Worm (Caenorhabditis elegans): ENCODE measurements around the gene F56B3.6.

F56B3.6 gene

ce11 chrIV:773580-773979 is 14.3 kb upstream of the F56B3.6 start:
- TF ChIP-seq nhr-77 (tag; optimal IDR thresholded peaks at IDR 0.05) = no peak

- TF ChIP-seq nhr-129 (tag; optimal IDR thresholded peaks at IDR 0.05) (no peak), ztf-4 (tag; optimal IDR thresholded peaks at IDR 0.05) (no peak), nhr-23 (tag; optimal IDR thresholded peaks at IDR 0.05) (no peak), nhr-77 (tag; optimal IDR thresholded peaks at IDR 0.05) (no peak), Y55F3AM.14 (GFP tag; optimal IDR thresholded peaks at IDR 0.05) (no peak), ztf-11 (tag; optimal IDR thresholded peaks at IDR 0.05) (no peak), mdl-1 (tag; optimal IDR thresholded peaks at IDR 0.05) (no peak), sma-9 (GFP tag; optimal IDR thresholded peaks at IDR 0.05) (no peak), sma-9 (tag; optimal IDR thresholded peaks at IDR 0.05) (no peak), nhr-237 (tag; optimal IDR thresholded peaks at IDR 0.05) (no peak), nhr-6 (tag; optimal IDR thresholded peaks at IDR 0.05) (no peak)
Observed at ce11 chrIV:778484-778883, 9.4 kb upstream of the F56B3.6 start, which contains the start of gene ugt-52. Gene ugt-52 (plus strand): TSS chrIV:778784.

ce11 chrIV:782393-782792 is 5.5 kb upstream of the F56B3.6 start:
- no peak for TF ChIP-seq sem-4 (tag; optimal IDR thresholded peaks at IDR 0.05)
- TF ChIP-seq peb-1 (tag; optimal IDR thresholded peaks at IDR 0.05) = no peak
- TF ChIP-seq sma-3 (GFP tag; optimal IDR thresholded peaks at IDR 0.05) = no peak
- TF ChIP-seq elt-3 (tag; optimal IDR thresholded peaks at IDR 0.05) = no peak
- no peak for TF ChIP-seq nhr-25 (tag; optimal IDR thresholded peaks at IDR 0.05)
- TF ChIP-seq nhr-11 (tag; optimal IDR thresholded peaks at IDR 0.05) = no peak
- no peak for TF ChIP-seq sma-9 (GFP tag; optimal IDR thresholded peaks at IDR 0.05)
- no peak for TF ChIP-seq sma-9 (tag; optimal IDR thresholded peaks at IDR 0.05)
- TF ChIP-seq mab-5 (tag; optimal IDR thresholded peaks at IDR 0.05) = no peak
- TF ChIP-seq nhr-129 (tag; optimal IDR thresholded peaks at IDR 0.05) = no peak
- no peak for TF ChIP-seq blmp-1 (tag; optimal IDR thresholded peaks at IDR 0.05; ENCODE audit: insufficient read depth)
- TF ChIP-seq nhr-10 (tag; optimal IDR thresholded peaks at IDR 0.05) = no peak
- no peak for TF ChIP-seq nhr-21 (tag; optimal IDR thresholded peaks at IDR 0.05)
- TF ChIP-seq nhr-23 (tag; optimal IDR thresholded peaks at IDR 0.05) = no peak
- TF ChIP-seq F13H6.1 (tag; optimal IDR thresholded peaks at IDR 0.05) = no peak

ce11 chrIV:794275-794674 is 6.4 kb downstream of the F56B3.6 start, which contains the start of gene F56B3.4:
Gene F56B3.4 (minus strand): TSS chrIV:794275.
- TF ChIP-seq ztf-4 (tag; optimal IDR thresholded peaks at IDR 0.05) (no peak), nhr-21 (tag; optimal IDR thresholded peaks at IDR 0.05) (no peak), skn-1 (tag; optimal IDR thresholded peaks at IDR 0.05) (no peak), elt-3 (tag; optimal IDR thresholded peaks at IDR 0.05) (no peak), mab-5 (tag; optimal IDR thresholded peaks at IDR 0.05) (no peak), lin-13 (GFP tag; optimal IDR thresholded peaks at IDR 0.05) (no peak)

ce11 chrIV:795383-795872 is 7.6 kb downstream of the F56B3.6 start, which contains the start of gene skr-18:
Gene skr-18 (minus strand): TSS chrIV:795433.
- TF ChIP-seq ztf-11 (tag; optimal IDR thresholded peaks at IDR 0.05) (no peak), alr-1 (tag; optimal IDR thresholded peaks at IDR 0.05) (no peak)

ce11 chrIV:796521-797073 is 8.7 kb downstream of the F56B3.6 start, which contains the start of the genes F56B3.11 and ech-5:
Gene F56B3.11 (minus strand): TSS chrIV:796571.
Gene ech-5 (plus strand): TSS chrIV:797023.
- peak; percentile 43 for TF ChIP-seq nhr-6 (tag; optimal IDR thresholded peaks at IDR 0.05)
- peak; percentile 78 for TF ChIP-seq gmeb-1 (tag; optimal IDR thresholded peaks at IDR 0.05)
- no peak for TF ChIP-seq nhr-11 (tag; optimal IDR thresholded peaks at IDR 0.05)
- TF ChIP-seq nhr-23 (tag; optimal IDR thresholded peaks at IDR 0.05) = no peak
- TF ChIP-seq nhr-25 (tag; optimal IDR thresholded peaks at IDR 0.05) = peak; percentile 66
- peak; percentile 87 for TF ChIP-seq unc-55 (GFP tag; optimal IDR thresholded peaks at IDR 0.05)
- TF ChIP-seq lin-11 (tag; optimal IDR thresholded peaks at IDR 0.05) = no peak
- peak; percentile 25 for TF ChIP-seq ceh-16 (tag; optimal IDR thresholded peaks at IDR 0.05)
- TF ChIP-seq C34F6.9 (tag; optimal IDR thresholded peaks at IDR 0.05) = peak; percentile 91
- TF ChIP-seq fos-1 (tag; optimal IDR thresholded peaks at IDR 0.05) = peak; percentile 44
- TF ChIP-seq sma-3 (GFP tag; optimal IDR thresholded peaks at IDR 0.05) = peak; percentile 94
- TF ChIP-seq sem-4 (tag; optimal IDR thresholded peaks at IDR 0.05) = no peak
- no peak for TF ChIP-seq zag-1 (tag; optimal IDR thresholded peaks at IDR 0.05)
- TF ChIP-seq alr-1 (tag; optimal IDR thresholded peaks at IDR 0.05) = no peak
- TF ChIP-seq snpc-4 (tag; optimal IDR thresholded peaks at IDR 0.05) = peak; percentile 26
- TF ChIP-seq F13H6.1 (tag; optimal IDR thresholded peaks at IDR 0.05) = peak; percentile 68
- TF ChIP-seq R02D3.7 (tag; optimal IDR thresholded peaks at IDR 0.05) = no peak
- no peak for TF ChIP-seq unc-39 (tag; optimal IDR thresholded peaks at IDR 0.05)
- peak; percentile 56 for TF ChIP-seq crh-2 (tag; optimal IDR thresholded peaks at IDR 0.05)
- TF ChIP-seq lsy-2 (tag; optimal IDR thresholded peaks at IDR 0.05) = peak; percentile 48 to 88
- no peak for TF ChIP-seq elt-1 (tag; optimal IDR thresholded peaks at IDR 0.05)
- no peak for TF ChIP-seq nhr-77 (tag; optimal IDR thresholded peaks at IDR 0.05)
- peak; percentile 13 for TF ChIP-seq nhr-21 (tag; optimal IDR thresholded peaks at IDR 0.05)
- peak; percentile 32 for TF ChIP-seq egl-27 (tag; optimal IDR thresholded peaks at IDR 0.05)
- peak; percentile 1 for TF ChIP-seq ztf-4 (tag; optimal IDR thresholded peaks at IDR 0.05)
- peak; percentile 37 for TF ChIP-seq nhr-10 (tag; optimal IDR thresholded peaks at IDR 0.05)
- peak; percentile 39 for TF ChIP-seq nhr-129 (tag; optimal IDR thresholded peaks at IDR 0.05)
- peak; percentile 26 for TF ChIP-seq skn-1 (tag; optimal IDR thresholded peaks at IDR 0.05)
- peak; percentile 80 for TF ChIP-seq lin-13 (GFP tag; optimal IDR thresholded peaks at IDR 0.05)
- TF ChIP-seq Y55F3AM.14 (GFP tag; optimal IDR thresholded peaks at IDR 0.05) = peak; percentile 50
- TF ChIP-seq aly-2 (tag; optimal IDR thresholded peaks at IDR 0.05) = no peak
- TF ChIP-seq blmp-1 (tag; optimal IDR thresholded peaks at IDR 0.05; ENCODE audit: insufficient read depth) = no peak
